Fruit fly (Drosophila melanogaster): ENCODE data around the gene dop.

DNA sequence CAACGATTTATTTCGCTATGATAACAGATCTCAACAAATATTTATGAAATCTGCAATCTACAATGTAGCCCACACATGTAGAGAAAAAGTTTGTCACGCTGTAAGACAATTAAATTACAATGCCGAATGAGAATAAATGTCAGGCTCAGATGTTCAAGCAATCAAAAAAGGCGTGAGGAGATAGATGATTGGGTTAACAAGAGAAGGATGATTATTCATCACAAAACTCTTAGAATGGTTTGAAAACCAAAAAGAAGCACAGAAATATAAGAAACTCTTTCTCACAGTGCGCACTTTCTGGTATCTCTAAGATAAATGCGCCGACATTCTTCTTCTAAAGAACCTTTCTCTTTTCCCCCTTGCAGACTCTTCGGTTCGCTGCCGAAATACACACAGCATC, 34.2 kb downstream of the dop start:
- TF ChIP-seq esg (GFP tag; conservative IDR thresholded peaks at IDR 0.05) (no peak), wor (GFP tag; IDR thresholded peaks at IDR 0.05) (no peak), HLH3B (GFP tag; IDR thresholded peaks at IDR 0.05) (no peak), pan (optimal IDR thresholded peaks at IDR 0.05) (no peak), pan (GFP tag; optimal IDR thresholded peaks at IDR 0.05 in 1 of 2, IDR thresholded peaks at IDR 0.05 in 1 of 2) (no peak), kni (GFP tag; optimal IDR thresholded peaks at IDR 0.05) (no peak), CG42726 (GFP tag; IDR thresholded peaks at IDR 0.05; ENCODE audit: partially characterized antibody) (no peak), gfzf (GFP tag; optimal IDR thresholded peaks at IDR 0.05) (no peak)

Data from whole organism, embryonic.